Worm (Caenorhabditis elegans): ENCODE measurements around the gene B0244.15.

The B0244.15 gene

ce11 chrIII:5785273-5785929 lies 42.2 kb downstream of the B0244.15 start, which contains the start of gene Y37B11A.3:
Gene Y37B11A.3, minus strand, starts transcription at chrIII:5785323.
- TF ChIP-seq ref-1 (GFP tag; conservative IDR thresholded peaks at IDR 0.05) (no peak), ztf-23 (GFP tag; IDR thresholded peaks at IDR 0.05) (0 out of 2 replicates have a peak, but pooled peaks have one; percentile 27)

- TF ChIP-seq T22C8.4 (GFP tag; IDR thresholded peaks at IDR 0.05) (no peak), cog-1 (tag; optimal IDR thresholded peaks at IDR 0.05) (no peak), ztf-29 (GFP tag; IDR thresholded peaks at IDR 0.05) (no peak), flt-1 (GFP tag; IDR thresholded peaks at IDR 0.05) (no peak), med-1 (GFP tag; optimal IDR thresholded peaks at IDR 0.05; ENCODE audit: insufficient read depth) (no peak), tab-1 (GFP tag; IDR thresholded peaks at IDR 0.05) (no peak), klf-2 (GFP tag; conservative IDR thresholded peaks at IDR 0.05) (no peak), ztf-23 (GFP tag; IDR thresholded peaks at IDR 0.05) (no peak), ref-1 (GFP tag; conservative IDR thresholded peaks at IDR 0.05) (no peak)
These were observed 47.4 kb downstream of the B0244.15 start, which contains the start of gene rev-3 for ce11 chrIII:5790550-5790949. Gene rev-3, minus strand, starts transcription at chrIII:5790650.

Measured in whole organism, midembryonic.